Fruit fly (Drosophila melanogaster): ENCODE results near the gene CG33229.

The CG33229 gene

DNA sequence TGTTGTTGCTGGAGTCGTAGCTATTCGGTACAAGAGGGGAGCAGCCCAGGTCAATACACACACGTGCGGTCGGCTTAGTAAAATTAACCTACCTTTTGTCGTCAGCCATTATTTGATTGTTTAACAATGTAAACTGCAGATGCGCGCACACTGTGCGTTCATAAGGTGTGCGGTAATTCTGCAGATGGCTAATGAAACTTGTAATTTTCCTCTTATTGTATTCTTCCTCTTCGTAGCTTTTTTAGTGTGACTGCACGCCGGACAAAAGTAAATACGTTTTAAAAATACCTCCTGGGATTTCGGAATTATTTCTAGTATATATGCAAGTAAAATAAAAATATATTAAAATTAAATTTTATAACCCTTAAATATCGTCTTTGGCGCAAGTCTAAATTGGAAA is 12.5 kb upstream of the CG33229 start, which contains the start of gene Prp4k:
Gene Prp4k, minus strand, starts transcription at position 258 of the 400 bp plus-strand sequence.
- TF ChIP-seq noc (tag; optimal IDR thresholded peaks at IDR 0.05): no peak

DNA sequence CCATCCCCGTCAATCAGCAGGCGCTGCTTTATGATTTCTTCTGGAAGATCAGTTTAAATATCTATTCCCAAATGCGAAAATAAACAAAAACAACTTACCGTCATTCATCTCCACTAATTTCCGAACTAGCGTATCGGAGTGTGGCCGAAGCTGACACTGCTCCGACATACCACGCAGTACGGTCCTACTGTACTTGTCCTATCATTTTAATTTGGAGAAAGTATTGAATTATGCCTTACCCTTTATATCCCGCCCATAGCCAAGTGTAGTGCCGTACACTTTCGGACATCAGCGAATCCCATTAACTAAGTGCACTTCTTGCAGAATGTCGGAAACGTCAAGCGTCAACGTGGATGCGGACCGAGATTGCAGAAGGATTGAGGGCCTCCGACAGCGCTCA is 11.1 kb upstream of the CG33229 start, which contains the start of the genes thoc7 and Dis3l2:
Gene thoc7, minus strand, starts transcription at position 168 of the 400 bp plus-strand sequence.
Gene Dis3l2, plus strand, starts transcription at position 190 of the 400 bp plus-strand sequence.
- TF ChIP-seq noc (tag; optimal IDR thresholded peaks at IDR 0.05): no peak

DNA sequence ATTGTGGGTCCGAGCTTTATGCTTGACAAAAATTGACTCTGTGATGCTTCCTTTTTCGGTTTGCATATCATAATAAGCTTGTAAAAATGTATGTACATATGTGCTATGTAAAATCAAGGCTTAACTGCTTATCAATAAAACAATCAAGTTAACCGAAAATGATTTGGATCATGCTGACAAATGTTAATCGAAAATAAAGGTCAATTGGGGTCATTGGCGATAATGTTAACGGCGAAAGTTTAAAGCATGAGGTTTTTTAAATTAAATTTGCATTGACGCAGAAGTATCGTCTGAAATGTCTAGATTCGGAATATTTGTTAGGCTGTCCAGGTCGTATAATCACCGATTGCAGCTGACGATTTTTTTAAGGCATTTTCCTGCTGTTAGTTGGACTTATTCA is 7.3 kb upstream of the CG33229 start, which contains the start of gene Kaz1-ORFB:
Gene Kaz1-ORFB, plus strand, starts transcription at position 301 of the 400 bp plus-strand sequence.
- no peak for TF ChIP-seq noc (tag; optimal IDR thresholded peaks at IDR 0.05)

DNA sequence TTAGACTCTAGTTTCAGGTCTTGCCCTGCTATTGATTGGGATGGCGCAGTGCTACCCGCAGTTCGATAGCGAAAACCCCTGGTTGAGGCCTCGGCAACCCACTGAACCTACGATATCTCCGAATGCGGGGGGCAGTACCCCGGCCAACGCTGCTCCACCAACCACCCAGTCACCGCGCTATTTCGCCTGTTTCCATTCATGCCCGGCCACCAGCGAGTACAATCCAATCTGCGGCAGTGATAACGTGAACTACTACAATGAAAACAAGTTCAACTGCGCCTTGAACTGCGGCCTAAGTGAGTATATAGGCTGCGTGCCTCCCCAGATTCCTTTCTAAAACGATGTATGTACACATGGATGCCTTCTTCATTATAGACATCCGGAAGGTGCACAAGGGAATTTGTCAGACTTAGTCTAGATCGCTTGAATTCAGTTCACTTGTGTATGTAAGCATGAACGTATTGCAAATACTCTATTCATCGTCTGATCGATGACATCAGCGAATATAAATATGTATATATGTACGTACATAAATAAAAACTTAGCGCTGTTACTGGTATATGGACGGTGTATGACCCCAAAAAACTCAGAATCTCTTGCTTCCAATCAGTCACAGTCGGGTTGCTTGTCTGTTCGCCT is 6.1 kb upstream of the CG33229 start, which contains the start of gene CG13877:
Gene CG13877, plus strand, starts transcription at position 589 of the 639 bp plus-strand sequence.
- no peak for TF ChIP-seq noc (tag; optimal IDR thresholded peaks at IDR 0.05)

DNA sequence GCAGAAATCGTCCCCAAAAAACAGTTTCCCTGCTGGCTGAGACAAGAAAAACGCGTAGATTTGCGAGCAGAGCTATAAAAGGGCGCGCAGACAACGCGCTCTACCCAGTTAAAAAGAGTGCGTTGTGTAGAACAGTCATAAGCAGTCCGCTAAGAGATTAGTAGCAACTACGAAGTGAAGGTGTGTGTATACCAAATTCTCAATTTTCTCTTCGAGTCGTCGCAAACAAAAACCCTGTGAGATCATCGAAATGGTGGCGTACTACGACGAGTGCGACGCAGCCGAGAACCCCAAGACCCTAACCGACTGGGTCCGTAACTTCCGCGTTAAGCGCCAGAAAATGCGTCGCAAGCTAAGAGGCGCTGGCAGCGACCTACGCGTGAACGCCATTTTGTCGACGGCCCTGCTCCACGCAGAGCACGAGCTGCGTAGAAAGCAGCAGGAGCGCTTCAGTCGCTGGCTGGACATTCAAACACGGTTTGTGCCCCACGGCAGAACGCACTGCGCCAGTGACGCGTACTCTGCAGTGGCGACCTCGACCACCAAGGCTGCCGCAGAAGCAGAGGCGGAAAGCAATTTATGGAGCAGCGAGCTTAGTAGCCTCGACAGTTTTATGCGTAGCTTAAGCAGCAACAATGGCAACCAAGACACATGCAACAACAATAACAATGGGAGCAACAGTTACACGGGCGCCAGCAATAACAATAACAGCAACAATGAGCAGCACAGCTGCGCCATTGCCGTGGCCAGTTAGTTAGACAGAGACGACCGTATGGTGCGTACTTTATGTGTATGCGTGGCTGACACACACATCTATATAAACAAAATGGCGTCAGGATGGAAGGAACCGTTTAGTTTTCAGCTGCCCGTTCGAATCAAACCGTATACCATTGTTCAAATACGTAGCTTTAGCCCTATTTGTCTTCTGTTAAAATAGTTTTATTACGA is 626 bp downstream of the CG33229 start:
- no peak for TF ChIP-seq noc (tag; optimal IDR thresholded peaks at IDR 0.05)

DNA sequence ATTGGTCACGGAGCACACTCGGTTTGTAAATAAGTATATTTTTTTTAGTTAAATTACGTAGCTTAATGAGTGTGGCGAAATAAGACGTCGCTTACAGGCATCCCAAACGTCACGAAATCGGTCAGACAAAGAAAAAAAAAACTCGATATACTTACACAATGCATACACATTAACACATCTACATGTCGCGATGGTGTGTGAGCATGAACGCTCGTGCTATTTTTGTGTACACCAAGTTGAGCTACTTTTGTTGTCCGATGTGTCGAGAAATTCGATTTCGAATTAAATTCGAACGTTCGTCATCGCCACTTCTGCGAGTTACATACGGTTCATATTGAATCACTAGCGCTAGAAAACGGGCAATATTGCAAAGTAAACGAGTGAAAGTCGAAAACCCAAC is 1.5 kb downstream of the CG33229 start:
- TF ChIP-seq noc (tag; optimal IDR thresholded peaks at IDR 0.05): no peak

DNA sequence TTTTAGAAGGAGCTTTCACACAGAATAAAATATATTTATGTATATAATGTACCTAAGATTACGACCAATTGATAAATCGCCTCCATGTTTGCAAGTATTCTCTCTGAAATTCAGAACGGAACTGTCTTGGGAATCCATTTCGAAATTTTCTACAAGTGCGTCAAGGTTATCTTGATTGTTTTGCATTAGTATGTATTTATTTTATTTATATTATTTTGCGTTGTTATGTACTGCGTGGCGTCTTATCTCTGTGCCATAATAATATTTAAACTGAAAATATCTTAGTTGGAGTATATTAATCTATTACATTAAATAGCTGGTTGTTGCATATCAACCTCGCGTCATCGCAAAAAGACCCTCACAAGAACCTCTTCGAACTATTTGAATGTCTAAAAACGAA is 7.9 kb downstream of the CG33229 start, which contains the start of gene CG42846:
Gene CG42846, minus strand, starts transcription at position 101 of the 400 bp plus-strand sequence.
- no peak for TF ChIP-seq noc (tag; optimal IDR thresholded peaks at IDR 0.05)

DNA sequence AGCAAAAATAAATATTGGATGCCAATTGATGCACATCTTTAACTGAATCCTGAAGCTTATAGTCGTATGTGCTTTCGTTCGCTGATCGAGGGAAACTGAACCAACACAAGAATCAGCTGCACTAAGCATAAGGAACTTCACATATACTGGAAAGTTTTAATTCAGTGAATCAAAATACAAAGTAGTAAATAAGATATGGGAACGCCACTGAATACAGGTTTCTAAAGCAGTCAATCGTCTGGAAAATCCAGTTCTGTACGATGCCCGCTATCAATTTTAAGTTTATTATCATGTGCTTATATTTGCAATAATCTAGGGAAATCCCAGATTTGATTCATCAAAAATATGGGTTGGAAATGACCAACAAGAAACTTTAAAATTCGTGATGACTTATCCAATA is 8.6 kb downstream of the CG33229 start, which contains the start of gene CG34454:
Gene CG34454, minus strand, starts transcription at position 84 of the 400 bp plus-strand sequence.
- no peak for TF ChIP-seq noc (tag; optimal IDR thresholded peaks at IDR 0.05)

DNA sequence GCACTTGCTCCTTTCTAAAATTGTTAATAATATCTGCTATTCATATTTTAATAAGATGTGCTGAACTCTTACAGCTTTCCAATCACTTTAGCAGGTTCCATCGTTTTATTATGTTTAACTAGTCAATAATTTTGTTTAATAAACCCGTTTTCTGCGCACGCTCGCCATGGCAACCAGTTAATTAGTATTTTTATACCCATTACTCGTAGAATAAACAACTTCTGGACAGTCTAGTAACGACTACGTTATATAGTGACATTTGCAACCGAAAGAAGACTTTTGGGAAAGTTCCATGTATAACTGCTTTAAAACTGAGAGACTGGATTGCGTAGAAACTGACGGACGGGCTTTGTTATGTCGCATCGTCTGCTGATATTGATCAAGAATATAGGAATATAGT is 9.6 kb downstream of the CG33229 start, which contains the start of gene CG34453:
Gene CG34453, minus strand, starts transcription at position 101 of the 400 bp plus-strand sequence.
- no peak for TF ChIP-seq noc (tag; optimal IDR thresholded peaks at IDR 0.05)

DNA sequence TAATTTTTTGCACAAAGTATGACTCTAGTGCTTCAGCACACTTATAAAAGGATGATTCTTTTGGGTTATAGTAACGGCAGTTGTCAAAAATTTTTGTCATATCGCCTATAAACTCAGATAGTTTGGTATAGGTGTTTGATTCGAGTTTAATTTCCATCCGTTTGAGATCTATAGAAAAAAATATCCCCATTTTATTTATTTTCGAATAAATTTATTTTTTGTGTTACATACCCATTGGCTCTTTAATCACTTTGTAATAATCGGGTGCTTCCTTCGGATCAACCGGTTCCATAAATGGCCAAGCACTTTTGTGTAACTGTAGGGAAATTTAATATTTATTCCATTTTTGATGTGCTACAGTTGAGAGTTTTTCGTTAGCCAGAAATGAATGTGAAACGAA is 10.7 kb downstream of the CG33229 start:
- TF ChIP-seq noc (tag; optimal IDR thresholded peaks at IDR 0.05): no peak

DNA sequence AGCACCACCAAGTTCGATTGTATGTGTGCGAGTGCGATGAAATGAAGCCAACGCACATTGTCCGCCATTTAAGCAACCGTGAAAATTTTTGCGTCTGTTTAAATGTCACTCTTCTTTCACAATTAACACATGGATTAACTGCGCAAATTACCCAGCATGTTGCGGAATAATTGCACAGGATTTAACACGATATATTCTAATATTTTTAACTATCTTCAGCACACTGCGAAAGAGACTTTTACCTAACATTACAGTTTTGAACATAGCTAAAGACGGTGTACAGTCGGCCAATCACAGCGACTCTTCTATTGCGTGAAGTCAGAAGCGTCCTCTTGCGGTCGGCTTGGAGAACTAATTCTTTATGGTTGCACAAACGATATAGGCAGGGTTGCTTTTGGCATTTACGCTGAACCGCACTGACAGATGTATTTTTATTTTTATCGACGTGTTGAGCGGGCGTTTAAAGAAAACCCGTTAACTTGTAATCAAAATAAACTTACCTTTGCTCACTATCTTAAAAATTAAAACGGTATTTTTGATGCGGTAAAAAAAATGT is 23.1 kb downstream of the CG33229 start:
- no peak for TF ChIP-seq noc (tag; optimal IDR thresholded peaks at IDR 0.05)

DNA sequence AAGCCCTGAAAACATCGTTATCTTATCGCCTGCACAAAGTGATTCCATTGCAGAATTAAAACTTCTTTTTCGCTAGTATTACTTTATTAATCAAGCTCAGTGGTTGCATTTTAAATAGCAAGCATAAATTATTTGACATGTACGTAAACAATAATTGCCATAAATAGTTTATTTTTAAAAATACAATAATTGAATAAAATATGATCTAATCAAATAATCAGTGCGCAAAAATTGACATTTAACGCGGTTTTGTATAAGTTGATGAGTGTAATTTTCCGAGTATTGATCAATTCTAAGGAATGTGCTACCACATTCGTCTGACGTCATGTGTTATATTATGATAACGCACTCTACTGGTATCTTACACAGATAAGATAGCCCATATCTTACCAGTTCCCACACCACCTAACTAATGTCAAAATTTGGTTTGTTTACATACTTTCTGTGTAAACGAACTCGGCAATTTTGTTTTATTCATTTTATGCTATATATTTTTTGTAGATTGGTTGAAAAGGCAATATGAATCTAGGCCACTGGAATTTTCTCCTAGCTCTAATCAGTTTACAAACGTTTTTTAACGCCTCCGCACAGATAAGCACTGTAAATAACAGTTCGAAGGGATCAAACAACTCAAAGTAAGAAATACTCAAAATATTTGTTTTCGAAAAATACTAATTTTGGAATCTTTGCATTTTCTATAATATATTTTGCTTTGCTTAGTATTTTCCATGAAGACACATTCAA is 24.0 kb downstream of the CG33229 start, which contains the start of gene mthl14:
Gene mthl14, plus strand, starts transcription at position 10 of the 744 bp plus-strand sequence.
- no peak for TF ChIP-seq noc (tag; optimal IDR thresholded peaks at IDR 0.05)

DNA sequence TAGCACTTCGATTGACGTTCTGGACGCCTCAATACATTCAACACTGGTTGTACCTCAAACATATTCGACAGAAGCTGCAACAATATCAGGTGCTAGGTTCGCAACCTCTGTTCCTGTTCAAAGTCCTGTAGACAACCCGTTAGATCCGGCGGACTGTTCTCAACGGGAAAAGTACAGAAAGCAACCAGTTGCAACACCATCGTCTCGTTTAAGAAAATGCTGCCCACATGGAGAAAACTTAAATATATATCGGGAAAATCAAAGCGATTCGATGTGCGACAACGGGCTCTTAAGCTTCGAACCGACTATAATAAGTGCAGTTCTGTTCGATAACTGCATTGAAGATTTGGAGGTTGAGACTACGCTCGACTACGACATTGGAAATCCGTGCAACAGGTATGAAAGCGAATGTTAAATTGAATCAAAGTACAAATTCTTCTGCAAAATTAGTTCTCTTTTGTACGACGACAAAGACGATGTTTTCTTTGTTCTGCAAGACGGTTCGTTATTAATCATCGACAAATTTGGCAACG is 24.6 kb downstream of the CG33229 start:
- no peak for TF ChIP-seq noc (tag; optimal IDR thresholded peaks at IDR 0.05)

DNA sequence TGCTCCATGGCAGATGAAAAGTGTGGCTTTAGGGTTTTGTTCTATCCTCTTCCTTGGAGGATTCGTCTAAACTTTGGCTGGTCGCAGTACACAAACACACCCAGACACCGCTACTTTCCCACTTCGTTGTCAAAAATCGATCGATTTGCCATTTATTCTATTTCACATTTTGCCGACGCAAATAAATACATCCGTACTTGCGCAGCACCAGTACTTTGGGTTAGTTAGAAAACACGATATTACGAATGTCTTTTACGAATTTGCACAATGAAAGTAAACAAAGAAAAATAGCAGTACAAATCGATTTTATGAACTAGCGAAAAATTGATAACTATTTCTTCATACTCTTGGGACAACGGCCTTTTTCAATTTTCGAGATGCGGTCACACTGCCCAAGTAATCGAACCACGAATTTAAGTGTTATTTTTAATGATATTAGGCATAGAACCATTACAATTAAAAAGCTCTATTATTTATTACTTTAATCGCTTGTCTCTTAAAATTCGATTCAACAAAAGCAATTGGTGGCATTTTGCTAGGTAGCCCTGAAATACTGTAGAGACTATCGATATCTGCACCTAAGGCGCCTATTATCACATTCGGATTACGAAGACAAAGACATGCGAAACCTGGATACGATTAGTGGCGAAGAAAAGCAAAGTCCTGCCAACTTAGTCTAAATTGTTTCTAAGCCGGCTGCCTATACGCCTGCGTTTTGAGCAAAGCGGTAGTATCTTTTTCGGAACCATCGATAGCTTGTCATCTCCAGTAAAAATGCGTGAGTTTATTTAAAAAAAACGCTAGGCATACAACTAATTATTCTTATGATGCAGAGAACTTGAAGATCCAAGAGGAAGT is 34.2 kb downstream of the CG33229 start, which contains the start of the genes DIP2 and wac:
Gene DIP2, minus strand, starts transcription at position 337 of the 858 bp plus-strand sequence.
Gene wac, plus strand, starts transcription at position 559 of the 858 bp plus-strand sequence.
- TF ChIP-seq noc (tag; optimal IDR thresholded peaks at IDR 0.05): no peak

Measured in whole organism, larva.